Worm (Caenorhabditis elegans) whole organism, L2 larva: Measurements from ENCODE around the gene C28D4.10.
"Not testable (repeated sequence)": the region's sequence is repeated elsewhere in the genome, so short reads cannot be mapped to it uniquely, and the experiment has no call there.

Experiments used
- C34F6.9 ChIP-seq: fragments of 150-350 bp; optimal IDR thresholded peaks from 2 replicates; lab custom pipeline; 2014; ENCODE audit warnings: missing biosample characterization, missing genetic modification characterization
- Y55F3AM.14 ChIP-seq: fragments of 200-800 bp; sonication (Bioruptor generic); optimal IDR thresholded peaks from 2 replicates; lab custom pipeline; 2018; ENCODE audit warnings: mild to moderate bottlenecking, missing genetic modification characterization, missing compliant biosample characterization
- alr-1 ChIP-seq: fragments of 150-350 bp; optimal IDR thresholded peaks from 2 replicates; lab custom pipeline; 2014; ENCODE audit warnings: missing biosample characterization, missing genetic modification characterization
- ama-1 ChIP-seq: fragments of 150-350 bp; optimal IDR thresholded peaks from 2 replicates; lab custom pipeline; 2018; ENCODE audit warnings: inconsistent platforms
- blmp-1 ChIP-seq: sonication (generic microtip); optimal IDR thresholded peaks from 2 replicates; lab custom pipeline; 2017; ENCODE audit warnings: missing genetic modification characterization, mild to moderate bottlenecking, missing compliant biosample characterization, antibody characterized with exemption, moderate library complexity; ENCODE audit not compliant: insufficient read depth
- ceh-16 ChIP-seq: fragments of 150-350 bp; optimal IDR thresholded peaks from 2 replicates; lab custom pipeline; 2014; ENCODE audit warnings: missing biosample characterization, missing genetic modification characterization
- ceh-82 ChIP-seq: fragments of 150-350 bp; optimal IDR thresholded peaks from 2 replicates; lab custom pipeline; 2014; ENCODE audit warnings: missing biosample characterization, missing genetic modification characterization
- crh-2 ChIP-seq: sonication (generic microtip); optimal IDR thresholded peaks from 2 replicates; lab custom pipeline; 2017; ENCODE audit warnings: missing biosample characterization, missing genetic modification characterization
- dmd-4 ChIP-seq: sonication (generic microtip); optimal IDR thresholded peaks from 2 replicates; lab custom pipeline; 2017; ENCODE audit warnings: missing biosample characterization, missing genetic modification characterization
- egl-27 ChIP-seq: sonication (generic microtip); optimal IDR thresholded peaks from 3 replicates; lab custom pipeline; 2017; ENCODE audit warnings: missing biosample characterization, missing genetic modification reagents, missing genetic modification characterization
- elt-3 ChIP-seq: sonication (generic microtip); optimal IDR thresholded peaks from 2 replicates; lab custom pipeline; 2017; ENCODE audit warnings: missing biosample characterization, missing genetic modification characterization
- fos-1 ChIP-seq: fragments of 150-350 bp; optimal IDR thresholded peaks from 2 replicates; lab custom pipeline; 2014; ENCODE audit warnings: missing biosample characterization, missing genetic modification characterization
- gmeb-1 ChIP-seq: fragments of 150-350 bp; optimal IDR thresholded peaks from 2 replicates; lab custom pipeline; 2014; ENCODE audit warnings: missing biosample characterization, missing genetic modification characterization
- lin-13 ChIP-seq: fragments of 150-350 bp; optimal IDR thresholded peaks from 2 replicates; lab custom pipeline; 2014; ENCODE audit warnings: missing biosample characterization, missing genetic modification reagents, missing genetic modification characterization
- lin-39 ChIP-seq: fragments of 150-350 bp; optimal IDR thresholded peaks from 2 replicates; lab custom pipeline; 2014; ENCODE audit warnings: missing biosample characterization, missing genetic modification reagents, missing genetic modification characterization
- lsy-2 ChIP-seq, 2 experiments: fragments of 150-350 bp in 1 of 2; sonication (generic microtip) in 1 of 2; optimal IDR thresholded peaks; 2 replicates each; lab custom pipeline; 2014 to 2017; ENCODE audit warnings: missing biosample characterization in 2 of 2, missing genetic modification characterization in 2 of 2
- mab-5 ChIP-seq: fragments of 150-350 bp; optimal IDR thresholded peaks from 2 replicates; lab custom pipeline; 2014; ENCODE audit warnings: missing biosample characterization, missing genetic modification characterization
- mbf-1 ChIP-seq: sonication (generic microtip); optimal IDR thresholded peaks from 2 replicates; lab custom pipeline; 2017; ENCODE audit warnings: missing biosample characterization, missing genetic modification characterization
- mdl-1 ChIP-seq, 2 experiments: fragments of 150-350 bp in 1 of 2; sonication (generic microtip) in 1 of 2; optimal IDR thresholded peaks; 2 replicates each; lab custom pipeline; 2017; ENCODE audit warnings: missing biosample characterization in 2 of 2, missing genetic modification characterization in 2 of 2
- nhr-10 ChIP-seq: sonication (generic microtip); optimal IDR thresholded peaks from 2 replicates; lab custom pipeline; 2017; ENCODE audit warnings: missing biosample characterization, missing genetic modification characterization
- nhr-11 ChIP-seq: fragments of 150-350 bp; optimal IDR thresholded peaks from 2 replicates; lab custom pipeline; 2014; ENCODE audit warnings: missing biosample characterization, missing genetic modification characterization
- nhr-129 ChIP-seq: fragments of 150-350 bp; optimal IDR thresholded peaks from 2 replicates; lab custom pipeline; 2014; ENCODE audit warnings: missing biosample characterization, missing genetic modification characterization
- nhr-23 ChIP-seq: fragments of 150-350 bp; optimal IDR thresholded peaks from 2 replicates; lab custom pipeline; 2014; ENCODE audit warnings: missing biosample characterization, missing genetic modification reagents, missing genetic modification characterization
- nhr-25 ChIP-seq: fragments of 150-350 bp; sonication (generic microtip); optimal IDR thresholded peaks from 3 replicates; lab custom pipeline; 2014; ENCODE audit warnings: missing biosample characterization, missing genetic modification characterization
- nhr-77 ChIP-seq: fragments of 150-350 bp; optimal IDR thresholded peaks from 2 replicates; lab custom pipeline; 2014; ENCODE audit warnings: missing biosample characterization, missing genetic modification characterization
- peb-1 ChIP-seq: fragments of 150-350 bp; optimal IDR thresholded peaks from 2 replicates; lab custom pipeline; 2014; ENCODE audit warnings: missing biosample characterization, missing genetic modification characterization
- sem-4 ChIP-seq: fragments of 150-350 bp; optimal IDR thresholded peaks from 2 replicates; lab custom pipeline; 2014; ENCODE audit warnings: missing biosample characterization, missing genetic modification reagents, missing genetic modification characterization
- sma-3 ChIP-seq: sonication (generic microtip); optimal IDR thresholded peaks from 2 replicates; lab custom pipeline; 2016; ENCODE audit warnings: missing genetic modification reagents, missing genetic modification characterization, missing compliant biosample characterization
- snpc-4 ChIP-seq: fragments of 150-350 bp; optimal IDR thresholded peaks from 2 replicates; lab custom pipeline; 2014; ENCODE audit warnings: missing biosample characterization, missing genetic modification characterization
- unc-39 ChIP-seq: fragments of 150-350 bp; optimal IDR thresholded peaks from 2 replicates; lab custom pipeline; 2014; ENCODE audit warnings: missing biosample characterization, missing genetic modification characterization
- unc-55 ChIP-seq: fragments of 150-350 bp; sonication (generic microtip); optimal IDR thresholded peaks from 3 replicates; lab custom pipeline; 2014; ENCODE audit warnings: missing biosample characterization, missing genetic modification reagents, missing genetic modification characterization
- unc-62 ChIP-seq: fragments of 150-350 bp; optimal IDR thresholded peaks from 2 replicates; lab custom pipeline; 2014; ENCODE audit warnings: missing biosample characterization, missing genetic modification reagents, missing genetic modification characterization
- zag-1 ChIP-seq: fragments of 150-350 bp; optimal IDR thresholded peaks from 2 replicates; lab custom pipeline; 2014; ENCODE audit warnings: missing biosample characterization, missing genetic modification characterization
- ztf-4 ChIP-seq: fragments of 150-350 bp; optimal IDR thresholded peaks from 2 replicates; lab custom pipeline; 2014; ENCODE audit warnings: missing biosample characterization, missing genetic modification characterization

The C28D4.10 gene

DNA sequence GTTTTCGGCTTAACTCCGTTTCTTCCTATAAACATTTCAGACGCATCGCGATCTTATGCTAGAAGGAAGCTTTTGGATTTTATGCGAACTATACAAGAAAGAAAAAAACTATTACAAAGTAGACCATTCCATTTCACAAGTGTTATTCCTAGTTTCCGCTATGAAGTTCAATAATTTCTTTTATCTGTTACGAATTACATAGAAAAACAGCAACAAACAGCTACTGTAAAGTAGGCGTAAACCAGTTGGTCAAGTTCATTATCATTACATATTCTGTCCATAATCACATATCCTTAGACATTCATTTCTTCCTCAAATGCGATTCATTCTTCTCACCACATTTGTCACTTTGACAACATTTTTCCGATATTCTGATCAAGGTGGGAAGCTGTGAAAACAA lies at the start of gene C28D4.10:
C28D4.10 (plus strand) TSS at position 301 of the 400 bp plus-strand sequence.
- TF ChIP-seq ztf-4 (no peak), lsy-2 (tag; optimal IDR thresholded peaks at IDR 0.05; lab: Kevin White, UChicago) (no peak), crh-2 (no peak), mdl-1 (tag; optimal IDR thresholded peaks at IDR 0.05; lab: Kevin White, UChicago) (no peak), alr-1 (tag; lab: Kevin White, UChicago) (no peak), lin-39 (tag; lab: Kevin White, UChicago) (no peak), nhr-25 (tag; lab: Kevin White, UChicago) (no peak), mab-5 (tag; lab: Kevin White, UChicago) (no peak), blmp-1 (tag; lab: Kevin White, UChicago) (no peak), mbf-1 (tag; lab: Kevin White, UChicago) (no peak), gmeb-1 (no peak), zag-1 (tag; lab: Kevin White, UChicago) (no peak), fos-1 (tag; lab: Kevin White, UChicago) (no peak), elt-3 (tag; lab: Kevin White, UChicago) (no peak), dmd-4 (tag; lab: Kevin White, UChicago) (no peak), nhr-10 (tag; lab: Kevin White, UChicago) (no peak)

DNA sequence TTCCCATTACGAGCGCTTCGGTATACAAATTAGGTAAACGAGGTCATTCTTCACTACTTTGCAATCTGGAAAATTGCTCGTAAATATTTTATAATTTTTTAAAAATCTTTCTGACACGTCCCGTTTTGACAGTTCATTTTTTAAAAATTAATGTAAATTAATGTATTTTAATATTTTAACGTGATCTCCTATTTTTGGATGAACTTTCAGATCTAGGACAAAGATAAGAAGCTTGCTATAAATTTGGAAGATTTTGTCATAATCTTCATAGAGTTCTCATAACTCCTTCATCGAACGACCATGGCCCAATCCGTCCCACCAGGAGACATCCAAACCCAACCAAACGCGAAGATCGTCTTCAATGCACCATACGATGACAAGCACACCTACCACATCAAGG lies 49.6 kb upstream of the C28D4.10 start, which contains the start of gene msp-76:
msp-76 (plus strand) TSS at position 301 of the 400 bp plus-strand sequence.
- not testable (repeated sequence) for TF ChIP-seq zag-1, alr-1, unc-39 (tag; lab: Kevin White, UChicago)

DNA sequence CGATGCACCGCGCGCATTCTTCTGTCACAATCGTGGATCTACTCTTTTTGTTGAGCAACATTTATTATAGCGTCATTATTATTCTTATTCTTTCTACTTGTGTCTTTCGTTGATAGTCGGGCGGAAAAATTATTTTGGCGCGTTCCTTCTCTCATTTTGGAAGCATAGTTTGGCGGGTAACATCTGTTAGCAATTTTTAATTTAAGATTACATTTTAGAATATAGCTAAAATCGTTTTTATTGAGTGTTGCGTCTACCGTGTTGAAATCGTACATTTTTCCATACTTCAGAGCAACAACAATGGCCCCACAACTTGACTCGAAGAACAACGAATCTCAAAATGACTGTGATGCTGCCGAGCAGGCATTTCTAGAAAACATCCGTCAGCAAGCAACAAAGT lies 47.6 kb upstream of the C28D4.10 start, which contains the start of gene sdz-36:
sdz-36 (plus strand) TSS at position 301 of the 400 bp plus-strand sequence.
- TF ChIP-seq ama-1 (no peak), ceh-16 (tag; lab: Kevin White, UChicago) (no peak), ztf-4 (no peak)

- TF ChIP-seq sem-4, result no peak
- TF ChIP-seq gmeb-1, result no peak
- TF ChIP-seq lin-13 (GFP tag; lab: Kevin White, UChicago), result no peak
- no peak for TF ChIP-seq nhr-129
- no peak for TF ChIP-seq egl-27 (tag; lab: Kevin White, UChicago)
- TF ChIP-seq C34F6.9 (tag; lab: Kevin White, UChicago), result no peak
- TF ChIP-seq crh-2, result no peak
- no peak for TF ChIP-seq ceh-82
Observed at ce11 chrIV:9692874-9693273, 45.4 kb upstream of the C28D4.10 start, which contains the start of gene twk-9. Gene twk-9 (plus strand): TSS chrIV:9693174.

DNA sequence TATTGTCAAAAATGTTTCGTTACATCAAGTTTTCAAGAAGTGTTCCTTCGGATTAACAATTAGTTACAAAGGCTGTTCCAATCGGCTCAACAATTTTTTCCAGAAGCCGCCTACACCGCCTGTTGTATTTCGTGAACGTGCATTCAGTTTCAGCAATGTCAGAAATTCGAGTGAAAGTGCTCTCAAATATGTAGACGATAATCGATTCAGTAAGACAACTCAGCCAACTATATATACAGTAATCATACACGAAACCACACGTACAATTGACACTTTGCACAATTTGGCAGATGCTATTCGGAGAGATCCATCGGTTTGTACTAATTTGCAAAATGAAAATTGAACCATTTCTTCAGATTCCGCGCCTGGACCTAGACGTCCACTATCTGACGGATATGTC lies 41.8 kb upstream of the C28D4.10 start:
- TF ChIP-seq alr-1 (tag; lab: Kevin White, UChicago), result no peak
- no peak for TF ChIP-seq ztf-4
- no peak for TF ChIP-seq nhr-77
- no peak for TF ChIP-seq snpc-4 (tag; lab: Kevin White, UChicago)
- no peak for TF ChIP-seq lsy-2 (tag; optimal IDR thresholded peaks at IDR 0.05; lab: Kevin White, UChicago)
- TF ChIP-seq nhr-23 (tag; lab: Kevin White, UChicago), result no peak
- TF ChIP-seq sma-3 (GFP tag; lab: Kevin White, UChicago), result no peak
- no peak for TF ChIP-seq nhr-10 (tag; lab: Kevin White, UChicago)
- TF ChIP-seq C34F6.9 (tag; lab: Kevin White, UChicago), result no peak
- TF ChIP-seq nhr-11 (tag; lab: Kevin White, UChicago), result no peak
- TF ChIP-seq dmd-4 (tag; lab: Kevin White, UChicago), result no peak
- no peak for TF ChIP-seq Y55F3AM.14
- TF ChIP-seq peb-1 (tag; lab: Kevin White, UChicago), result no peak
- no peak for TF ChIP-seq unc-62 (GFP tag; lab: Kevin White, UChicago)
- no peak for TF ChIP-seq crh-2
- no peak for TF ChIP-seq unc-55 (GFP tag; lab: Kevin White, UChicago)
- no peak for TF ChIP-seq ceh-82
- no peak for TF ChIP-seq nhr-129
- TF ChIP-seq, all 48 proteins: peak for 0
